Fruit fly (Drosophila melanogaster) whole organism, wandering third instar larva: ENCODE measurements around the gene CG7443.
A peak's percentile ranks its signal among the peaks of the same experiment; 100 is the strongest.

Source experiments
- Abd-B ChIP-seq: fragments of >200 bp; optimal IDR thresholded peaks from 2 replicates; lab custom pipeline; 2017; ENCODE audit warnings: missing biosample characterization, missing genetic modification characterization
- CG32264 ChIP-seq: fragments of 200-800 bp; sonication (Bioruptor generic); optimal IDR thresholded peaks from 2 replicates; lab custom pipeline; 2016; ENCODE audit warnings: missing biosample characterization, missing genetic modification characterization
- CG9705 ChIP-seq: fragments of 200-800 bp; sonication (Bioruptor generic); optimal IDR thresholded peaks from 2 replicates; lab custom pipeline; 2018; ENCODE audit warnings: missing biosample characterization, mild to moderate bottlenecking, missing genetic modification characterization
- CrebA ChIP-seq: fragments of 200-800 bp; sonication (Bioruptor generic); optimal IDR thresholded peaks from 2 replicates; lab custom pipeline; 2016; ENCODE audit warnings: missing biosample characterization, mild to moderate bottlenecking, missing genetic modification characterization, borderline replicate concordance
- Dfd ChIP-seq: fragments of >200 bp; optimal IDR thresholded peaks from 2 replicates; lab custom pipeline; 2017; ENCODE audit warnings: missing biosample characterization, missing genetic modification characterization
- Dif ChIP-seq: fragments of 200-275, 200-300 bp; sonication (Bioruptor generic); optimal IDR thresholded peaks from 2 replicates; lab custom pipeline; 2018; ENCODE audit warnings: missing biosample characterization, missing genetic modification characterization; ENCODE audit not compliant: partially characterized antibody
- GATAd ChIP-seq: sonication (Bioruptor generic); optimal IDR thresholded peaks from 2 replicates; lab custom pipeline; 2016; ENCODE audit warnings: missing biosample characterization, missing genetic modification characterization
- HLH106 ChIP-seq: fragments of 200-800 bp; optimal IDR thresholded peaks from 3 replicates; lab custom pipeline; 2019; ENCODE audit warnings: missing biosample characterization, mild to moderate bottlenecking, missing genetic modification characterization, moderate library complexity
- Hnf4 ChIP-seq: fragments of 200-800 bp; sonication (Bioruptor generic); optimal IDR thresholded peaks from 2 replicates; lab custom pipeline; 2016; ENCODE audit warnings: missing biosample characterization, mild to moderate bottlenecking, missing genetic modification characterization
- Hr78 ChIP-seq: fragments of >200 bp; optimal IDR thresholded peaks from 2 replicates; lab custom pipeline; 2017; ENCODE audit warnings: missing biosample characterization, missing genetic modification characterization
- Hr83 ChIP-seq: fragments of 200-300 bp; sonication (Bioruptor generic); optimal IDR thresholded peaks from 2 replicates; lab custom pipeline; 2016; ENCODE audit warnings: missing biosample characterization, mild to moderate bottlenecking, missing genetic modification characterization, moderate library complexity; ENCODE audit not compliant: poor library complexity, severe bottlenecking
- Jra ChIP-seq: sonication (Bioruptor generic); optimal IDR thresholded peaks from 2 replicates; lab custom pipeline; 2016; ENCODE audit warnings: missing biosample characterization, missing genetic modification characterization
- Mio ChIP-seq: sonication (Bioruptor generic); optimal IDR thresholded peaks from 2 replicates; lab custom pipeline; 2016; ENCODE audit warnings: missing biosample characterization, missing genetic modification characterization
- Myc ChIP-seq: fragments of >200 bp; optimal IDR thresholded peaks from 2 replicates; lab custom pipeline; 2017
- N ChIP-seq: fragments of >200 bp; optimal IDR thresholded peaks from 2 replicates; lab custom pipeline; 2018; ENCODE audit warnings: missing biosample characterization, missing external identifiers, missing genetic modification characterization
- OdsH ChIP-seq: fragments of 200-800 bp; sonication (Bioruptor generic); optimal IDR thresholded peaks from 2 replicates; lab custom pipeline; 2016; ENCODE audit warnings: missing biosample characterization, mild to moderate bottlenecking, missing genetic modification characterization
- Rel ChIP-seq, 2 experiments: fragments of 200-800 bp; sonication (Bioruptor generic) in 1 of 2; optimal IDR thresholded peaks; 2 replicates in 1 of 2; 3 replicates in 1 of 2; lab custom pipeline; 2016 to 2019; ENCODE audit warnings: mild to moderate bottlenecking in 2 of 2, missing biosample characterization in 2 of 2, missing genetic modification characterization in 2 of 2, moderate library complexity in 1 of 2
- Sp1 ChIP-seq: fragments of 200-800 bp; sonication (Bioruptor generic); optimal IDR thresholded peaks from 3 replicates; lab custom pipeline; 2019; ENCODE audit warnings: missing biosample characterization, mild to moderate bottlenecking, missing genetic modification characterization, moderate library complexity
- Vsx2 ChIP-seq: fragments of 200-300, 225-300 bp; sonication (Bioruptor generic); optimal IDR thresholded peaks from 2 replicates; lab custom pipeline; 2018; ENCODE audit warnings: missing biosample characterization, missing genetic modification characterization; ENCODE audit not compliant: partially characterized antibody
- br ChIP-seq: fragments of 200-800 bp; sonication (Bioruptor generic); optimal IDR thresholded peaks from 2 replicates; lab custom pipeline; 2016; ENCODE audit warnings: missing biosample characterization, missing genetic modification characterization
- brk ChIP-seq: fragments of 200-800 bp; sonication (Bioruptor generic); optimal IDR thresholded peaks from 2 replicates; lab custom pipeline; 2016; ENCODE audit warnings: missing biosample characterization, mild to moderate bottlenecking, missing genetic modification characterization
- dl ChIP-seq, 2 experiments: fragments of 175-275, 200-275 bp in 1 of 2; fragments of 200-275 bp in 1 of 2; sonication (Bioruptor generic); optimal IDR thresholded peaks; lab custom pipeline; 2018; ENCODE audit warnings: mild to moderate bottlenecking in 2 of 2, missing biosample characterization in 2 of 2, missing genetic modification characterization in 2 of 2, moderate library complexity in 2 of 2; ENCODE audit not compliant: partially characterized antibody in 2 of 2, insufficient read depth in 1 of 2
- dmrt93B ChIP-seq: fragments of 200-800 bp; sonication (Bioruptor generic); optimal IDR thresholded peaks from 2 replicates; lab custom pipeline; 2018; ENCODE audit warnings: missing biosample characterization, mild to moderate bottlenecking, missing genetic modification characterization
- dsf ChIP-seq: sonication (Bioruptor generic); optimal IDR thresholded peaks from 2 replicates; lab custom pipeline; 2016; ENCODE audit warnings: missing biosample characterization, missing genetic modification characterization, borderline replicate concordance
- ey ChIP-seq: fragments of 200-800 bp; sonication (Bioruptor generic); optimal IDR thresholded peaks from 2 replicates; lab custom pipeline; 2016; ENCODE audit warnings: missing biosample characterization, missing genetic modification characterization
- foxo ChIP-seq, 2 experiments: fragments of 200-800 bp; sonication (Bioruptor generic); optimal IDR thresholded peaks; 2 replicates in 1 of 2; 3 replicates in 1 of 2; lab custom pipeline; 2016 to 2017; ENCODE audit warnings: missing biosample characterization in 2 of 2, missing genetic modification characterization in 2 of 2
- fru ChIP-seq: fragments of 200-800 bp; sonication (Bioruptor generic); optimal IDR thresholded peaks from 3 replicates; lab custom pipeline; 2016; ENCODE audit warnings: missing biosample characterization, mild to moderate bottlenecking, missing genetic modification characterization
- h ChIP-seq: fragments of 200-800 bp; sonication (Bioruptor generic); optimal IDR thresholded peaks from 3 replicates; lab custom pipeline; 2016; ENCODE audit warnings: missing biosample characterization, mild to moderate bottlenecking, missing genetic modification characterization
- jim ChIP-seq: fragments of 175-275, 200-325 bp; sonication (Bioruptor generic); optimal IDR thresholded peaks from 2 replicates; lab custom pipeline; 2016; ENCODE audit warnings: missing biosample characterization, mild to moderate bottlenecking, missing genetic modification characterization
- lola ChIP-seq: fragments of >200 bp; optimal IDR thresholded peaks from 2 replicates; lab custom pipeline; 2017; ENCODE audit warnings: missing biosample characterization, missing genetic modification characterization
- pan ChIP-seq: fragments of >200 bp; optimal IDR thresholded peaks from 2 replicates; lab custom pipeline; 2017
- psq ChIP-seq: fragments of 200-800 bp; sonication (Bioruptor generic); optimal IDR thresholded peaks from 3 replicates; lab custom pipeline; 2017; ENCODE audit warnings: missing biosample characterization, mild to moderate bottlenecking, missing genetic modification characterization, moderate library complexity
- rgr ChIP-seq: fragments of 200-800 bp; sonication (Bioruptor generic); optimal IDR thresholded peaks from 3 replicates; lab custom pipeline; 2016; ENCODE audit warnings: missing biosample characterization, mild to moderate bottlenecking, missing genetic modification characterization
- sage ChIP-seq: fragments of 200-800 bp; sonication (Bioruptor generic); optimal IDR thresholded peaks from 2 replicates; lab custom pipeline; 2016; ENCODE audit warnings: missing biosample characterization, mild to moderate bottlenecking, missing genetic modification characterization
- sv ChIP-seq: fragments of 200-800 bp; sonication (Bioruptor generic); optimal IDR thresholded peaks from 3 replicates; lab custom pipeline; 2016; ENCODE audit warnings: missing biosample characterization, missing genetic modification characterization
- tai ChIP-seq: sonication (Bioruptor generic); optimal IDR thresholded peaks from 2 replicates; lab custom pipeline; 2016; ENCODE audit warnings: missing biosample characterization, missing genetic modification characterization
- usp ChIP-seq: fragments of >200 bp; optimal IDR thresholded peaks from 2 replicates; lab custom pipeline; 2017; ENCODE audit warnings: missing biosample characterization, missing genetic modification characterization
- woc ChIP-seq: sonication (Bioruptor generic); optimal IDR thresholded peaks from 2 replicates; lab custom pipeline; 2016; ENCODE audit warnings: missing biosample characterization, mild to moderate bottlenecking, missing genetic modification characterization

CG7443 gene

DNA sequence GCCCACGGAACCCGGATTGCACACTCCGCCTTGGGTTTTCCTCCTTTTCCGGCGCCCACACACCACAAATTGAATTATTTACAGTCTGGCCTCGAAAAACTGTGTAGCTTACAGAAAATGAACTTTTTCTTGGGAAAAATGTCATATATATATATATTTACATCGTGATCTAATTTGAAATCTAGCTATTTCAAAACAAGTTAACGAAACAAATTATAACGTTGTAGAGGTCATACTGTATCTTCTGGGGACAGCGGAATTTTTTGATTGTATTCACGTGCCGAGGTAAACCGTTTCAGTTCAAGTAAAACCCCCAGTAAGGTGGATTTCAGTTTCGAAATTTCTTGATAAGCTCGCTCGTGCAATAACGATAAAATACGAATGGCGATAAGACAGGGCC is 30.3 kb downstream of the CG7443 start (continued):
- TF ChIP-seq CG32264 (GFP tag; lab: Kevin White, UChicago) (peak; percentile 18), sv (no peak), GATAd (no peak), ey (peak; percentile 45), woc (no peak), OdsH (GFP tag; lab: Kevin White, UChicago) (peak; percentile 63), h (GFP tag; lab: Kevin White, UChicago) (peak; percentile 60), psq (GFP tag; lab: Kevin White, UChicago) (peak; percentile 19), Jra (GFP tag; lab: Kevin White, UChicago) (peak; percentile 17), Hr78 (no peak), usp (GFP tag; lab: Kevin White, UChicago) (no peak), fru (peak; percentile 37)

- TF ChIP-seq Jra (GFP tag; lab: Kevin White, UChicago) (no peak), CrebA (GFP tag; lab: Kevin White, UChicago) (no peak), Vsx2 (GFP tag; lab: Kevin White, UChicago) (no peak), sv (no peak), lola (GFP tag; lab: Kevin White, UChicago) (no peak), dl (GFP tag; optimal IDR thresholded peaks at IDR 0.05; lab: Kevin White, UChicago; ENCODE audit: insufficient read depth in 1 of 2, partially characterized antibody in 2 of 2) (no peak), sage (GFP tag; lab: Kevin White, UChicago) (no peak), usp (GFP tag; lab: Kevin White, UChicago) (no peak), CG32264 (GFP tag; lab: Kevin White, UChicago) (no peak), Dif (GFP tag; lab: Kevin White, UChicago) (no peak), Sp1 (GFP tag; lab: Kevin White, UChicago) (no peak), pan (lab: Kevin White, UChicago) (no peak), dmrt93B (GFP tag; lab: Kevin White, UChicago) (no peak), foxo (GFP tag; optimal IDR thresholded peaks at IDR 0.05; lab: Kevin White, UChicago) (no peak), Dfd (GFP tag; lab: Kevin White, UChicago) (no peak), h (GFP tag; lab: Kevin White, UChicago) (peak; percentile 10), fru (no peak), psq (GFP tag; lab: Kevin White, UChicago) (no peak), brk (no peak), Hr78 (no peak), OdsH (GFP tag; lab: Kevin White, UChicago) (no peak), dsf (GFP tag; lab: Kevin White, UChicago) (no peak), br (GFP tag; lab: Kevin White, UChicago) (peak; percentile 9), GATAd (no peak), jim (GFP tag; lab: Kevin White, UChicago) (no peak), ey (peak; percentile 24), HLH106 (tag; lab: Kevin White, UChicago) (peak; percentile 43), CG9705 (no peak), rgr (GFP tag; lab: Kevin White, UChicago) (no peak), Rel (GFP tag; optimal IDR thresholded peaks at IDR 0.05; lab: Kevin White, UChicago) (no peak), Rel (tag; optimal IDR thresholded peaks at IDR 0.05; lab: Kevin White, UChicago) (no peak), Hnf4 (GFP tag; lab: Kevin White, UChicago) (no peak), Abd-B (GFP tag; lab: Kevin White, UChicago) (no peak), woc (no peak), Hr83 (GFP tag; lab: Kevin White, UChicago) (no peak), Myc (no peak), Mio (no peak)
Observed at dm6 chr3R:8354969-8355368, 30.9 kb downstream of the CG7443 start.

DNA sequence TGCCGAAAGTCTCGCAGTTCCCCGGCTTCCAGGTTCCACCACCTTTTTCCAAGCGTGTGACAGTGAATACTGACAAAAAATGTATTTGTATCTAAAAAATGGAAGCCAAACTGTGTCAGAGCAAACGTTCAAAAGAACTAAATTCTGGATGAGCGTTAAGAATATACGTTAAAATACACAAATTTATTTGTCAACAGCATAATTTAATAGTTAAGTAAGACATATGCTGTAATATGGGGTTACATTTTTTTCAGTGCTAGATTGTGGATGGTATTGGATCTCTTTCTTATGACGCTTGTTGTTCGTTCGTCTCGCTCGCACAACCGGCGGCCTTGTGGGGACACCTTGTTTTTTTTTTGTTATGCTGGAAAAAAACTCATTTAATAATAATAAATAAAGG is 31.5 kb downstream of the CG7443 start:
- peak; percentile 57 for TF ChIP-seq br (GFP tag; lab: Kevin White, UChicago)
- TF ChIP-seq CG9705, result no peak
- peak; percentile 95 for TF ChIP-seq sv
- no peak for TF ChIP-seq dmrt93B (GFP tag; lab: Kevin White, UChicago)
- TF ChIP-seq CG32264 (GFP tag; lab: Kevin White, UChicago), result peak; percentile 44
- peak; percentile 4 for TF ChIP-seq sage (GFP tag; lab: Kevin White, UChicago)
- TF ChIP-seq rgr (GFP tag; lab: Kevin White, UChicago), result peak; percentile 61
- TF ChIP-seq OdsH (GFP tag; lab: Kevin White, UChicago), result peak; percentile 38
- TF ChIP-seq N (GFP tag; lab: Kevin White, UChicago), result no peak
- TF ChIP-seq Sp1 (GFP tag; lab: Kevin White, UChicago), result no peak
- TF ChIP-seq brk, result peak; percentile 26
- no peak for TF ChIP-seq pan (lab: Kevin White, UChicago)
- peak; percentile 11 for TF ChIP-seq Hnf4 (GFP tag; lab: Kevin White, UChicago)
- TF ChIP-seq HLH106 (tag; lab: Kevin White, UChicago), result peak; percentile 25
- no peak for TF ChIP-seq tai (GFP tag; lab: Kevin White, UChicago)
- peak; percentile 12 for TF ChIP-seq woc
- TF ChIP-seq ey, result peak; percentile 50
- peak; percentile 67 for TF ChIP-seq fru
- TF ChIP-seq Hr78, result no peak
- peak; percentile 9 for TF ChIP-seq psq (GFP tag; lab: Kevin White, UChicago)
- TF ChIP-seq CrebA (GFP tag; lab: Kevin White, UChicago), result no peak
- peak; percentile 72 for TF ChIP-seq h (GFP tag; lab: Kevin White, UChicago)
- TF ChIP-seq Rel (GFP tag; optimal IDR thresholded peaks at IDR 0.05; lab: Kevin White, UChicago), result no peak
- no peak for TF ChIP-seq Rel (tag; optimal IDR thresholded peaks at IDR 0.05; lab: Kevin White, UChicago)
- TF ChIP-seq foxo (GFP tag; optimal IDR thresholded peaks at IDR 0.05; lab: Kevin White, UChicago), result peak in 1 of 2 experiments; percentile 54
- no peak for TF ChIP-seq Abd-B (GFP tag; lab: Kevin White, UChicago)
- TF ChIP-seq, all 38 proteins: peak for 15
